Worm (Caenorhabditis elegans) whole organism, late embryonic: ENCODE results near the gene C33H5.16.

Source experiments
- ama-1 ChIP-seq: fragments of 150-350 bp; optimal IDR thresholded peaks from 2 replicates; lab custom pipeline; 2014
- ceh-24 ChIP-seq: sonication (generic microtip); optimal IDR thresholded peaks from 2 replicates; lab custom pipeline; 2016; ENCODE audit warnings: mild to moderate bottlenecking, missing genetic modification characterization, missing compliant biosample characterization
- dve-1 ChIP-seq: sonication (generic microtip); optimal IDR thresholded peaks from 2 replicates; lab custom pipeline; 2017; ENCODE audit warnings: antibody characterized with exemption, mild to moderate bottlenecking, missing genetic modification characterization, missing compliant biosample characterization
- fkh-10 ChIP-seq: fragments of 150-350 bp; optimal IDR thresholded peaks from 2 replicates; lab custom pipeline; 2014; ENCODE audit warnings: missing biosample characterization, missing genetic modification reagents, missing genetic modification characterization
- nfya-1 ChIP-seq: sonication (generic microtip); optimal IDR thresholded peaks from 2 replicates; lab custom pipeline; 2017; ENCODE audit warnings: missing genetic modification characterization, mild to moderate bottlenecking, missing compliant biosample characterization, antibody characterized with exemption, moderate library complexity
- nhr-11 ChIP-seq: fragments of 150-350 bp; optimal IDR thresholded peaks from 2 replicates; lab custom pipeline; 2014; ENCODE audit warnings: missing biosample characterization, missing genetic modification characterization
- pax-1 ChIP-seq: fragments of 150-350 bp; optimal IDR thresholded peaks from 2 replicates; lab custom pipeline; 2014; ENCODE audit warnings: missing biosample characterization, missing genetic modification characterization
- pha-4 ChIP-seq: fragments of 150-350 bp; optimal IDR thresholded peaks from 2 replicates; lab custom pipeline; 2018; ENCODE audit warnings: missing biosample characterization, missing genetic modification reagents, missing genetic modification characterization
- pqm-1 ChIP-seq: sonication (generic microtip); optimal IDR thresholded peaks from 2 replicates; lab custom pipeline; 2016; ENCODE audit warnings: missing genetic modification characterization, missing compliant biosample characterization
- tbx-2 ChIP-seq: sonication (generic microtip); optimal IDR thresholded peaks from 2 replicates; lab custom pipeline; 2016; ENCODE audit warnings: missing genetic modification characterization, missing compliant biosample characterization
- unc-3 ChIP-seq, 2 experiments: fragments of 200-800 bp in 1 of 2; sonication (Bioruptor generic) in 1 of 2; sonication (generic microtip) in 1 of 2; conservative IDR thresholded peaks in 1 of 2; optimal IDR thresholded peaks in 1 of 2; 2 replicates each; pipeline versions ENCODE4 v1.3.6 to Lab custom; 2016 to 2022; ENCODE audit warnings: missing compliant biosample characterization in 2 of 2, missing genetic modification characterization in 2 of 2, missing genetic modification reagents in 1 of 2
- unc-55 ChIP-seq: sonication (generic microtip); optimal IDR thresholded peaks from 2 replicates; lab custom pipeline; 2017; ENCODE audit warnings: missing biosample characterization, missing genetic modification reagents, missing genetic modification characterization
- ztf-16 ChIP-seq: sonication (generic microtip); optimal IDR thresholded peaks from 2 replicates; lab custom pipeline; 2017; ENCODE audit warnings: missing genetic modification characterization, missing compliant biosample characterization

DNA sequence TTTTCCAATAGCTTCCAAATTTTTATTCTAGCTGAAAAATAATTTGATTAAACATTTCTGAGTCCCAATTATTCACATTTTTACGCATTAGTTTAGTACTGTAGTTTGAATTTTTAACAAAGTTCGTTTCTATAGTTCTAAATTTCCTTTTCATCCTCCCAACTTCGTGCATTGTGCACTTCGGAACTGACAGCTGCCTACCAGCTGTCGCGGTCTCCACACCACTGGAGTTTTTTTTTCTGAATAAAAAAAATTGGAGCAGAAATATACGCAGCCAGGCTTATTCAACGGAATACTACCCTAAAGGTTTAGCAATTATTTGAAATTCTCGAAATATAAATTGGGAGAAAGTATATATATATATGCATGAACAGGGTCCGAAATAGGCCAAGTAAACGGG, 46.1 kb upstream of the C33H5.16 start:
- TF ChIP-seq fkh-10 (GFP tag; lab: Kevin White, UChicago): no peak
- TF ChIP-seq nhr-11 (tag; lab: Kevin White, UChicago): no peak
- no peak for TF ChIP-seq nfya-1
- no peak for TF ChIP-seq pha-4
- TF ChIP-seq ceh-24 (tag; lab: Kevin White, UChicago): no peak
- TF ChIP-seq pqm-1 (tag; lab: Kevin White, UChicago): no peak
- no peak for TF ChIP-seq ama-1 (lab: Kevin White, UChicago)
- no peak for TF ChIP-seq tbx-2
- no peak for TF ChIP-seq pax-1
- no peak for TF ChIP-seq unc-3 (GFP tag; conservative IDR thresholded peaks at IDR 0.05; lab: Robert Waterston, UW)
- no peak for TF ChIP-seq unc-3 (tag; optimal IDR thresholded peaks at IDR 0.05; lab: Kevin White, UChicago)
- no peak for TF ChIP-seq dve-1 (tag; lab: Kevin White, UChicago)
- TF ChIP-seq unc-55: no peak
- no peak for TF ChIP-seq ztf-16 (tag; lab: Kevin White, UChicago)
